Worm (Caenorhabditis elegans): ENCODE data around the gene C45G9.8.
A peak's percentile ranks its signal among the peaks of the same experiment; 100 is the strongest.

C45G9.8 gene

DNA sequence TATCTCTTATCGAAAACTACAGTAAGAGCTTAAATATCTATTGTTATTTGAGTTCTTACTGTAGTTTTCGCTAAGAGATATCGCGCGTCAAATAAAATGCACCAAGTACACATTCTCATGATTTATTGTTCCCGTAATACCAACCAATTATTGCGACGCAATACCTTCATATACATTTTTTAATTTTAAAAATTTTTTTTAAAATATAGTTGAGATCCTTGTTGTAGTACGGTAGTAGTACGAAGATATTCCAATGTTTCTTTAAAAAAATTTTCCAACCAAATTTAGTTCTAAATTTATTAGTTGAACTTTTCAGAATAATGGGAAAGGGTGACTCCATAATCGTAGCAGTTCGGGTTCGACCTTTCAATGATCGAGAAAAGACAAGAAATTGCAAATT is 22.8 kb downstream of the C45G9.8 start, which contains the start of gene klp-6:
TSS of gene klp-6 (plus strand) at position 301 of the 400 bp plus-strand sequence.
- TF ChIP-seq tra-4 (tag; optimal IDR thresholded peaks at IDR 0.05) (no peak), tbx-11 (GFP tag; IDR thresholded peaks at IDR 0.05) (no peak), ets-7 (tag; optimal IDR thresholded peaks at IDR 0.05) (no peak), flt-1 (GFP tag; IDR thresholded peaks at IDR 0.05) (no peak), pes-1 (GFP tag; IDR thresholded peaks at IDR 0.05) (no peak), B0310.2 (tag; optimal IDR thresholded peaks at IDR 0.05) (no peak), ceh-13 (GFP tag; optimal IDR thresholded peaks at IDR 0.05) (no peak), ceh-36 (tag; optimal IDR thresholded peaks at IDR 0.05) (no peak), sea-1 (GFP tag; conservative IDR thresholded peaks at IDR 0.05) (no peak), hmbx-1 (tag; optimal IDR thresholded peaks at IDR 0.05) (no peak), hnd-1 (tag; optimal IDR thresholded peaks at IDR 0.05) (no peak), ama-1 (optimal IDR thresholded peaks at IDR 0.05) (no peak), aly-1 (tag; optimal IDR thresholded peaks at IDR 0.05) (no peak), scrt-1 (GFP tag; IDR thresholded peaks at IDR 0.05) (no peak), F13C5.2 (tag; optimal IDR thresholded peaks at IDR 0.05) (no peak), tbx-37 (GFP tag; conservative IDR thresholded peaks at IDR 0.05) (no peak), hmg-4 (GFP tag; optimal IDR thresholded peaks at IDR 0.05) (no peak)

DNA sequence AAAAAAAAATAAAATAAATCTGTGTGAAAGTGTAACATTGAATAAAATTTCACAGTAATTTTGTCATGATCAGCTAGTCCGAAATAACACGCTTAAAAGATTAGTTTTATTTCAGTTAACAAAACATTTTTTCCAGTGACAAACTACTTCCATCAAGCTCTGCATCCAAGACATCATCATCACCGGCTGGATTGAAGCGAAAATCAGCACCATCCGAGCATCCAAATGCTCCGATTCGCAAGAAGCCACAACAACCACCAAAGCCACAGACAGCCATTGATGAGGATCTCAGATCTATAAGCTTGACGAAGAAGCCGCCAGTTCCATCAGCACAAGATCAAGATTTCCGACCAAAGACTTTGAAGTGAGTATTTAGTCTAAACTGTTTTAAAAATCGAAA is 26.2 kb downstream of the C45G9.8 start:
- TF ChIP-seq ama-1 (optimal IDR thresholded peaks at IDR 0.05) = peak; percentile 27
- peak; percentile 32 for TF ChIP-seq B0310.2 (tag; optimal IDR thresholded peaks at IDR 0.05)
- 0 out of 2 replicates have a peak, but pooled peaks have one; percentile 16 for TF ChIP-seq sea-1 (GFP tag; conservative IDR thresholded peaks at IDR 0.05)
- TF ChIP-seq ceh-36 (tag; optimal IDR thresholded peaks at IDR 0.05) = no peak

DNA sequence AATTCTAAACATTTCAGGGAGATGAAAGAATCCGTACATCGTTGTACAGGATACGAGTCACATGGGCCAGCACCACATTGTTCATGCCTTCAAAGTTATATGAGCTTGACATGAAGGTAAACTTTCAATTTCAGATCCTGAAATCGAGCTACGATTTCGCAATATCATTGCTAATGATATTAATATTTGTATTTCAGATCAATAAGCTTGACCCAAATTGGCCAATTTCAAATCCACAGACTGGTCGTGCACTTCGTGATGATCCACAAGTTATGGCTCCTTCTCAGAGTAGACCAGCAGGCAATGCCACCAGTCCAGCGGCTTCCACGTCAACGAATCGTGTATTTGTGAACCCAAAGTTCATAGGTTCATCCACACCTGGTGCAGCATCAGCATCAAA is 27.1 kb downstream of the C45G9.8 start:
- TF ChIP-seq tbx-11 (GFP tag; IDR thresholded peaks at IDR 0.05) = no peak

DNA sequence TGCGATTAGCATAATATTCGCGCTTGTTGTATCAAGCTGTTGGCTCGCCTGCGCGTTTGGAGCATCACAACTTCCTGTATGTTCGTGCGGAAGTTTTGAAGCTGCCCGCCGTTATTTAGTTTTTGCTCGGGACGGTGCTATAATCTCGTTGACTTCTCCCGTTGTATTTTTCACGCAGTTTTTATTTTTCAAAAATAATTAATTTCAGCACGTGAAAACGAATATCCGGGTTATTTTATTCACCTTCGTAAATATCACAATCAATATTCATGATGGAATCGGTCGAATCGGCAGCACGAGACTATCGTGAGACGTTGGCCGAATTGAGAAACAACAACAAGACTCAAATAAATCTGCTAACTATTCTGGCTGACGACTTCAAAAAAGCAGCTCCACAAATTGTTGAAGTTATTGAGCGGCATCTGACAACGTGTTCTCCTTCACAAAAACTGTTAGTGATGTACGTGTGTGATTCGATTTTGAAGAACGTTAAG is 28.3 kb downstream of the C45G9.8 start:
- peak; percentile 62 for TF ChIP-seq ama-1 (optimal IDR thresholded peaks at IDR 0.05)
- TF ChIP-seq hmbx-1 (tag; optimal IDR thresholded peaks at IDR 0.05) = no peak

DNA sequence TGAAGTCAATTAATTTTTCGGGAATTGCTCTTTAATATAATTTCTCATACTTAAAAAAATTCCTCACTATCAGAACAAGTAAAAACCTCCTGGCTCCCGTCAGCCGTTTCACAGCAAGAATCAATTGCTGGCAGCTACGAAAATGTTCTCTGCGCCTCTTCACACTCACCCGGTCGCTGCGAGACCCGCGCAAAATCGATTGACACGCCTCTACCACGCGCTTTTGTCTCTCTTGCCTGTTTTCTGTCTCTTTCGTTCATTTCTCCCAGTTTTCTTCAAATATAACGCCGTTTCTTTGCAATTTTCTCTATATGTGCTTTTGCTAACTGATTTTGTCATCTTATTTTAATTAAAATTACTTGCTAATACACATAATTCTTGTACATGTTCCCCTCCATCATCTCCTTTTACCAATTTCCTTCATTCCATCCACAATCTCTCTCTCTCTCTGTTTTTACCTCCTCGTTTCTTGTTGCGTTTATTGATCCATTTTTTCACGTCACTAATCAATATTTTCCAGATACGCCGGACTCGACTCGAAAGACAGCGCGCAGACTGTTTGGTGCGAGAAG is 29.0 kb downstream of the C45G9.8 start, which contains the start of gene pcf-11:
TSS of gene pcf-11 (plus strand) at position 522 of the 572 bp plus-strand sequence.
- TF ChIP-seq tra-4 (tag; optimal IDR thresholded peaks at IDR 0.05) (peak; percentile 31), pes-1 (GFP tag; IDR thresholded peaks at IDR 0.05) (no peak), ceh-36 (tag; optimal IDR thresholded peaks at IDR 0.05) (no peak), ceh-13 (GFP tag; optimal IDR thresholded peaks at IDR 0.05) (no peak)

DNA sequence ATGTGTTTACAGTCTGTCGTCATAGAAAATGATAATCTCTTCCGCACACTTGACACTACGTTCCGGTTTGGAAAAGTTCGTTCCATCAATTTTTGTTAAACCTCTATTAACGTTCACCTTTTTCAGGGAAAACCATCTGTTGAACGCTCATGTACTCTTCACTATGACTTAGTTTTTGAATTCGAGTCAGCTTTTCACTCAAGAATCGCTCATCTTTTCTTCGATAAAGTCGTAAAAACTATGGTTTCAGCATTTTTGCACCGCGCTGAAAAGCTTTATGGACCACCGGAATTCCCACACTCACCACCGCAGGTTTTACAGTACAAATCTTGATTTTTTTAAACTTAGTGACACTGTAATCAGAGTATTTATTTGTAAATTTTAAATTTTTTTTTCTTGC is 29.8 kb downstream of the C45G9.8 start:
- TF ChIP-seq flt-1 (GFP tag; IDR thresholded peaks at IDR 0.05) (no peak), tbx-11 (GFP tag; IDR thresholded peaks at IDR 0.05) (no peak), ceh-13 (GFP tag; optimal IDR thresholded peaks at IDR 0.05) (no peak), sea-1 (GFP tag; conservative IDR thresholded peaks at IDR 0.05) (no peak), F13C5.2 (tag; optimal IDR thresholded peaks at IDR 0.05) (no peak), tra-4 (tag; optimal IDR thresholded peaks at IDR 0.05) (no peak), B0310.2 (tag; optimal IDR thresholded peaks at IDR 0.05) (no peak)

DNA sequence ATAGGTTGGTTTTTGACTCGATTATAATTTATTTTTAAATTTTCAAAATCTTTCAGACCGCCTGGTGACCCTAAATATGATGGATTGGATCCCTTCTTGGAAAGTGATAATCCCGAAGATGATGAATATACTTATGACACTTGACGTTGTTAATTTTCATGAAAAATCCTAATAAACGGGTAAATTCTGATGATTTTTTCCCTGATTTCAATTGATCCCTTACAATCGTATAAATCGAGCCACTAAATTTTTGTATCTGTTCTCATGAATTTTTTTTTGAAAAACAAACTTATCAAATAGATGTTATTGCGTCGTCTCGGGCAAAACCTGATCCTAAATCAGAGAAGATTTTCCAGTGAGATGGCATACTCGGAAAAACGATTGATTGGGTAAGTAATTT is 30.5 kb downstream of the C45G9.8 start, which contains the start of gene R144.13:
TSS of gene R144.13 (plus strand) at position 301 of the 400 bp plus-strand sequence.
- TF ChIP-seq hmbx-1 (tag; optimal IDR thresholded peaks at IDR 0.05) (no peak), scrt-1 (GFP tag; IDR thresholded peaks at IDR 0.05) (no peak), ama-1 (optimal IDR thresholded peaks at IDR 0.05) (no peak)

DNA sequence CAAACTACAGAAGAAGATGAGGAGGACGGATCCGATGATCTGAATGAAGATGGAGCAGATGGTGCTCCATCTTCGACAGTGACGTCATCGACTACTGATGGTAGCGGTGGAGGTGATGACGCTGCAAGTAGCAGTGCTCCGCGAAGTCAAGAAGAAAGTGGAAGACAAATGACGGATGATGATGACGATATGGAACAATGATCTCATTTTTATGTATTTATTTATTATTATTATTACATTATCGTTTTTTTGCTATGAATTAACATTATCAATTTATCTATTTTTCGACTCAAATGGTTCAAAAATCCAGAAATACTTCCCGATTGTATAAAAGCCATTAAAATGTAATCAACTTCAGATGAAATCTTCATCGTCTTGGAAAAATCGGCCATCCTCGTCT is 31.8 kb downstream of the C45G9.8 start, which contains the start of gene R144.3:
TSS of gene R144.3 (plus strand) at position 301 of the 400 bp plus-strand sequence.
- TF ChIP-seq ceh-13 (GFP tag; optimal IDR thresholded peaks at IDR 0.05) (no peak), F13C5.2 (tag; optimal IDR thresholded peaks at IDR 0.05) (no peak), pes-1 (GFP tag; IDR thresholded peaks at IDR 0.05) (no peak), ets-7 (tag; optimal IDR thresholded peaks at IDR 0.05) (no peak), ceh-36 (tag; optimal IDR thresholded peaks at IDR 0.05) (no peak), ama-1 (optimal IDR thresholded peaks at IDR 0.05) (no peak), flt-1 (GFP tag; IDR thresholded peaks at IDR 0.05) (no peak), hmbx-1 (tag; optimal IDR thresholded peaks at IDR 0.05) (no peak), aly-1 (tag; optimal IDR thresholded peaks at IDR 0.05) (no peak), tbx-37 (GFP tag; conservative IDR thresholded peaks at IDR 0.05) (no peak), scrt-1 (GFP tag; IDR thresholded peaks at IDR 0.05) (no peak), sea-1 (GFP tag; conservative IDR thresholded peaks at IDR 0.05) (no peak), B0310.2 (tag; optimal IDR thresholded peaks at IDR 0.05) (no peak), tbx-11 (GFP tag; IDR thresholded peaks at IDR 0.05) (no peak), hmg-4 (GFP tag; optimal IDR thresholded peaks at IDR 0.05) (no peak)

DNA sequence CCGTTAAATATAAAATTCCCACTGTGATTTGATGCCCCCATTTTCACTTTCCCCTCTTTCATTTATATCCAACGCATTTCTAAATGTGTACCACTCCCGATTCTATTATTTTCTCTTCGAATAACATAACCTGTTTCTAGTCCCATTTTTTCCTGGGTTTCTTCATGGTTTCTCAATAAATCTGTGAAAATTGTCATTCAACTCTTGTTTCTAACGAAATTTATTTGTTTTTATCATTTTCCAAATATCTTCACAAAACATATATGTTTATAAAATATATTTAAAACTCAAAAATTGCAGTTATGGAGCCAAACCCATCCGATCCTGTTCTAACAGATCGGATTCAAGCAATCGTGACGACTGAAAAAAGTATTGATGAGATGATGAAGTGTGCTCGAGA is 32.5 kb downstream of the C45G9.8 start, which contains the start of gene mdt-11:
TSS of gene mdt-11 (plus strand) at position 301 of the 400 bp plus-strand sequence.
- TF ChIP-seq ets-7 (tag; optimal IDR thresholded peaks at IDR 0.05) (no peak), tbx-37 (GFP tag; conservative IDR thresholded peaks at IDR 0.05) (no peak), ceh-13 (GFP tag; optimal IDR thresholded peaks at IDR 0.05) (no peak), flt-1 (GFP tag; IDR thresholded peaks at IDR 0.05) (no peak), F13C5.2 (tag; optimal IDR thresholded peaks at IDR 0.05) (no peak), aly-1 (tag; optimal IDR thresholded peaks at IDR 0.05) (no peak), sea-1 (GFP tag; conservative IDR thresholded peaks at IDR 0.05) (no peak), pes-1 (GFP tag; IDR thresholded peaks at IDR 0.05) (no peak), ama-1 (optimal IDR thresholded peaks at IDR 0.05) (no peak), B0310.2 (tag; optimal IDR thresholded peaks at IDR 0.05) (no peak), tbx-11 (GFP tag; IDR thresholded peaks at IDR 0.05) (no peak), ceh-36 (tag; optimal IDR thresholded peaks at IDR 0.05) (no peak), hmbx-1 (tag; optimal IDR thresholded peaks at IDR 0.05) (no peak), tra-4 (tag; optimal IDR thresholded peaks at IDR 0.05) (no peak)

All from whole organism, early embryonic.